Worm (Caenorhabditis elegans) whole organism, L4 larva: ENCODE results near the gene try-12.
A peak's percentile ranks its signal among the peaks of the same experiment; 100 is the strongest.

Experiments
- dpl-1 ChIP-seq: fragments of 150-350 bp; optimal IDR thresholded peaks from 2 replicates; lab custom pipeline; 2014; ENCODE audit warnings: missing biosample characterization, missing genetic modification reagents, missing genetic modification characterization
- fos-1 ChIP-seq: fragments of 150-350 bp; optimal IDR thresholded peaks from 2 replicates; lab custom pipeline; 2014; ENCODE audit warnings: missing biosample characterization, missing genetic modification characterization
- jun-1 ChIP-seq: fragments of 150-350 bp; optimal IDR thresholded peaks from 2 replicates; lab custom pipeline; 2014; ENCODE audit warnings: missing biosample characterization, missing genetic modification reagents, missing genetic modification characterization
- mxl-2 ChIP-seq: fragments of 200-800 bp; sonication (Bioruptor generic); conservative IDR thresholded peaks from 2 replicates; pipeline ENCODE4 v1.3.6; 2022; ENCODE audit warnings: missing genetic modification reagents, missing genetic modification characterization, missing compliant biosample characterization
- nhr-25 ChIP-seq: sonication (generic microtip); optimal IDR thresholded peaks from 2 replicates; lab custom pipeline; 2017; ENCODE audit warnings: missing genetic modification characterization, mild to moderate bottlenecking, missing compliant biosample characterization, antibody characterized with exemption, moderate library complexity, borderline replicate concordance; ENCODE audit not compliant: insufficient read depth
- nhr-77 ChIP-seq: fragments of 150-350 bp; optimal IDR thresholded peaks from 2 replicates; lab custom pipeline; 2014; ENCODE audit warnings: missing biosample characterization, missing genetic modification characterization
- saeg-2 ChIP-seq: fragments of 200-800 bp; sonication (Bioruptor generic); IDR thresholded peaks from 2 replicates; pipeline ENCODE4 v1.3.6; 2022; ENCODE audit warnings: missing genetic modification reagents, missing genetic modification characterization, missing compliant biosample characterization
- unc-39 ChIP-seq: sonication (generic microtip); optimal IDR thresholded peaks from 2 replicates; lab custom pipeline; 2017; ENCODE audit warnings: missing biosample characterization, missing genetic modification characterization
- zag-1 ChIP-seq: fragments of 150-350 bp; optimal IDR thresholded peaks from 2 replicates; lab custom pipeline; 2014; ENCODE audit warnings: missing biosample characterization, missing genetic modification characterization
- zip-11 ChIP-seq: fragments of 200-800 bp; sonication (Bioruptor generic); IDR thresholded peaks from 2 replicates; pipeline ENCODE4 v1.3.6; 2022; ENCODE audit warnings: missing genetic modification characterization, missing compliant biosample characterization

- TF ChIP-seq saeg-2 (GFP tag; lab: Robert Waterston, UW) (no peak), unc-39 (tag; lab: Kevin White, UChicago) (no peak), zip-11 (no peak), nhr-25 (tag; lab: Kevin White, UChicago) (no peak), dpl-1 (peak; percentile 4), nhr-77 (tag; lab: Kevin White, UChicago) (no peak), fos-1 (tag; lab: Kevin White, UChicago) (no peak), mxl-2 (GFP tag; lab: Robert Waterston, UW) (no peak), jun-1 (tag; lab: Kevin White, UChicago) (no peak), zag-1 (tag; lab: Kevin White, UChicago) (no peak)
Measured at ce11 chrV:7436911-7437310, 12.2 kb upstream of the try-12 start.
